Fruit fly (Drosophila melanogaster): ENCODE results near the gene Whamy.

DNA sequence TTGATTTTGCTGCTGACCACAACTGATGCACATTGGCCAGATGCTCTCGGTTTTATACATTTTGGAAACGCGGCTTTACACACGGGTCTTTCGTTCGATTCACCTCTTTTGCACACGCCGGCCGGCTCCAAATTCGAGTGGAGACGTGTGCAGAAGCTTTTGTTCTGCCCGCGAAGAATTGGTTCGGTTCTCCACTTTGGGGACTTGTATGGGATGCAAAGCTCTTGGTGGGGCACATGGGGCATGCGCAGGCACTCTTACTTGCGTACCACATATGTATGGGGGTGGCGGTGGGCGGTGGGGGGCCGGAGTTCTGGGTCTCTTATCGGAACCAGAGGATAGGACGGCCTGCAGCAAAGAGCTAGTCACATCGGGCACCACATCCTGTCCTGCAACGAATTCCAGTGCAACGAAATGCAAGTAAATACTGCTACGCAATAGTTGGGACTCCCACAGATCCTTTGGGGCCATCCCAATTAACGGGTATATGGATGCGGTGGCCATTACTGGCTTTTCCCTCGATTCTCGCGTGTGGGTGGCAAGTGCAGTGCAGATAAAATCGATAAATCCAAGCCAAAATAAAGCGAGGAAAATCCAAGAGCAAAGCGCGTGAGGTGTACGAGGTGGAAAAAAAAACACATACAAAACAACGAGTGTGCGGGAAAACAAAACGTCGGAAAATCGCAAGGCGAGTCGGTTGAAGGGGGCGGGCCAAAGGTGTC is 10.3 kb upstream of the Whamy start, which contains the start of the genes MtnA and CG8500:
- TF ChIP-seq EcR (GFP tag; optimal IDR thresholded peaks at IDR 0.05) (no peak), psq (optimal IDR thresholded peaks at IDR 0.05) (no peak)
